Fruit fly (Drosophila melanogaster) whole organism: Measurements from ENCODE around the gene CG9330.

ENCODE experiments used
- CG8478 ChIP-seq: fragments of >200 bp; optimal IDR thresholded peaks from 2 replicates; lab custom pipeline; 2018; ENCODE audit warnings: inconsistent platforms
- Dll ChIP-seq: fragments of >200 bp; optimal IDR thresholded peaks from 2 replicates; lab custom pipeline; 2017
- EcR ChIP-seq, 2 experiments: fragments of >200 bp; optimal IDR thresholded peaks; 2 replicates each; lab custom pipeline; 2017; ENCODE audit warnings: missing biosample characterization in 2 of 2, missing genetic modification characterization in 2 of 2, missing genetic modification reagents in 2 of 2
- pan ChIP-seq: fragments of >200 bp; optimal IDR thresholded peaks from 2 replicates; lab custom pipeline; 2017
- psq ChIP-seq: fragments of >200 bp; optimal IDR thresholded peaks from 2 replicates; lab custom pipeline; 2017
- usp ChIP-seq: fragments of >200 bp; optimal IDR thresholded peaks from 2 replicates; lab custom pipeline; 2017; ENCODE audit warnings: missing biosample characterization, missing genetic modification characterization, mixed read lengths

Gene CG9330

DNA sequence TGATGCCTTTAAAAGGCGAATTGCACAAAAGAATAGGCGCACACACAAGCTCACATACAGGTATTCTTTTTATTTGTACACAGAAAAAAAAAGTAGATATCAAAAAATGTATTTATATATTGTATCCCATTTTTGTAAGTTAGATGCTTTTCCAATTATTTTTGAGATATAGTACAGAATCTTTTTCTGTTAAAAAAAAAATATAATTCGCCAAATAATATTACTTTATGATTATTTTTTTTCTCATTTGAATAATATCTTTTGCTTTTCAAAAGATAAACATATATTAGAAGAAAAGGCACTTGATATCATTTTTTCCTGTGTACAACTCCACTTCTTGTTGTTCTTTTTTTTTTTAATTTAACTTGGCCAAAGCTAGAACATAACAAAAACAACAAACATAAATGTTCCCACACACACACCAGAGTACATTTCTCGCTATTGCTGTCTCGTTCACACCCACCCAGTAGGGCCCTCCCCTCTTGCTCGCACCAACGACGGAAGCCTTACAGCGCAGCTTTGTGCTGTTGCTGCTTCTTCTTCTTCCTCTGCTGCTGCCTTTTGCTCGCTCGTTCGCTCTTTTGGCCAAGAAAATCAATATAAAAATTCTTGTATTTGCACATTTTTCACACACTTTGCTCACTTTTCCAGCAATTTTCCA, 48.9 kb downstream of the CG9330 start:
- TF ChIP-seq EcR (GFP tag; optimal IDR thresholded peaks at IDR 0.05; lab: Kevin White, UChicago) = no peak
- TF ChIP-seq usp = no peak
- TF ChIP-seq CG8478 (lab: Kevin White, UChicago) = no peak
- no peak for TF ChIP-seq Dll
- TF ChIP-seq psq = no peak
- TF ChIP-seq pan (lab: Kevin White, UChicago) = no peak

DNA sequence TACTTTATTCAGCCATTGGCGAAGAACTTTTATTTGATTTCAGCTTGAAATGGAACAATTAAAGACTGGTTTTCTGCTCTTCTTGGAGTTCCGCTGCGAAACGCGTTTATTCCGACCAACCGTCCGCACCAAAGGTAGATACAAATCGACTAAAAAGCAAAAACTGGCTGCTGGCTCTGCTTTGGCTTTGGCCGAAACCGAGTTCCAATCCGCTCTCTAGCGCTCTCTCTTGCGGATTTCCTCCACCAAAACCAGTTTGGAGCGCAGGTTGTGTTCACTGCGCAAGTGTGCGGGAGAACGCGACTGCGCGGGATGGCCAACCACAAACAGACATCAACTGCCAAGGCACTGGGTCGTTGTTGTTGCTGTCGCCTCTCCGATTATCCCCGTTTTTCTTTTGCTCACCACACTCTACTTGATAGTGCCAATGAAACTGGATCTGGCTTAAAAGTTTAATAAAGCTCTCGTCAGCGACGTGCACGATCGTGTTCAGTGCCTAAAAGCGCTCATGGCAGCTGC, 49.5 kb downstream of the CG9330 start, which contains the start of gene wnd:
TSS of gene wnd (minus strand) at position 306 of the 519 bp plus-strand sequence.
- TF ChIP-seq EcR (GFP tag; optimal IDR thresholded peaks at IDR 0.05; lab: Kevin White, UChicago) = no peak
- TF ChIP-seq usp = no peak
- TF ChIP-seq psq = no peak
- no peak for TF ChIP-seq pan (lab: Kevin White, UChicago)
- TF ChIP-seq CG8478 (lab: Kevin White, UChicago) = no peak
- TF ChIP-seq Dll = no peak

DNA sequence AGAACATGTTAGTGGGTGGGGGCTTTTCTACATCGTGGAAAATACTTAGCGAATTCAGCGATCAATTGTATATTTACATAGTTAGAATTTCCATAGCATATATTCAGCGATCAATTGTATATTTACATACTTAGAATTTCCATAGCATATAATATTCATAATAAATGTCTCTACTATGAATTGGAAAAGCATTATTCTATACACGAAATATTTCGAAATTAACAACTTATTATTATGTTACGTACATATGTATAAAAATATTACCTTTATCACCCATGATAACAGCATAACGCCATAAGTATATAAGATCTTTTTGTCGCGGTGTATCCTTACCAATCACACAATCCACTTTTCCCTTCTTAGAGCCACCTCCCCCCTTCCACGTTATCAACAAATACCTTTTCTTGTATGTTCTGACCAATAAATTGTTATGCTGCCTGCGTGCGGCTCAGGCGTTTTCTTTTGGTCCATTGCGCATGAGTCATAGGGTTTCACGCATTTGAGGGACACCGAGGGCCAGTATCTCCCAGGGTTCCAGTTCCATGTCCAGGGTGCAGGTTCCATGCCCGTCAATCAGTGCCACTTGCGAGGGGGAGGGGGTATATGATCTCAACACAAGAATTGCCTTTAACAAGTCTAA, 50.9 kb downstream of the CG9330 start:
- TF ChIP-seq usp (no peak), CG8478 (lab: Kevin White, UChicago) (no peak), Dll (no peak), pan (lab: Kevin White, UChicago) (no peak), psq (no peak), EcR (GFP tag; optimal IDR thresholded peaks at IDR 0.05; lab: Kevin White, UChicago) (no peak)
